Fruit fly (Drosophila melanogaster) whole organism, embryonic: ENCODE results near the gene MICU3.

Source experiments
- Adf1 ChIP-seq: fragments of 200-800 bp; sonication (Bioruptor generic); IDR thresholded peaks from 2 replicates; pipeline ENCODE4 v1.3.6; 2022; ENCODE audit warnings: missing biosample characterization, missing genetic modification characterization
- Atf3 ChIP-seq: fragments of 200-800 bp; sonication (Bioruptor generic); optimal IDR thresholded peaks from 3 replicates; lab custom pipeline; 2016; ENCODE audit warnings: missing biosample characterization, missing genetic modification characterization
- Bteb2 ChIP-seq: fragments of 200-800 bp; sonication (Bioruptor generic); optimal IDR thresholded peaks from 2 replicates; lab custom pipeline; 2016; ENCODE audit warnings: missing biosample characterization, missing genetic modification characterization
- CG10147 ChIP-seq: fragments of 200-800 bp; sonication (Bioruptor generic); optimal IDR thresholded peaks from 2 replicates; lab custom pipeline; 2019; ENCODE audit warnings: missing biosample characterization, mild to moderate bottlenecking, missing genetic modification characterization, moderate library complexity
- CG10274 ChIP-seq: fragments of 200-800 bp; sonication (Bioruptor generic); optimal IDR thresholded peaks from 3 replicates; lab custom pipeline; 2017; ENCODE audit warnings: missing biosample characterization, mild to moderate bottlenecking, missing genetic modification characterization
- CG10462 ChIP-seq: fragments of 200-800 bp; sonication (Bioruptor generic); optimal IDR thresholded peaks from 2 replicates; lab custom pipeline; 2016; ENCODE audit warnings: missing biosample characterization, missing genetic modification characterization
- CG12219 ChIP-seq: fragments of 200-800 bp; sonication (Bioruptor generic); optimal IDR thresholded peaks from 3 replicates; lab custom pipeline; 2018; ENCODE audit warnings: missing biosample characterization, mild to moderate bottlenecking, missing genetic modification characterization
- CG1233 ChIP-seq: fragments of 200-800 bp; sonication (Bioruptor generic); optimal IDR thresholded peaks from 4 replicates; lab custom pipeline; 2018; ENCODE audit warnings: missing biosample characterization, mild to moderate bottlenecking, missing genetic modification characterization
- CG15073 ChIP-seq: fragments of 200-800 bp; sonication (Bioruptor generic); optimal IDR thresholded peaks from 2 replicates; lab custom pipeline; 2016; ENCODE audit warnings: missing biosample characterization, missing genetic modification characterization
- CG15514 ChIP-seq: fragments of 200-800 bp; sonication (Bioruptor generic); optimal IDR thresholded peaks from 3 replicates; lab custom pipeline; 2017; ENCODE audit warnings: missing biosample characterization, missing genetic modification characterization, mild to moderate bottlenecking, moderate library complexity, missing genetic modification reagents
- CG16815 ChIP-seq: fragments of 200-800 bp; sonication (Bioruptor generic); optimal IDR thresholded peaks from 3 replicates; lab custom pipeline; 2017; ENCODE audit warnings: missing biosample characterization, mild to moderate bottlenecking, missing genetic modification characterization
- CG1792 ChIP-seq: fragments of 200-800 bp; sonication (Bioruptor generic); optimal IDR thresholded peaks from 2 replicates; lab custom pipeline; 2016; ENCODE audit warnings: missing biosample characterization, missing genetic modification characterization
- CG2678 ChIP-seq: fragments of 200-800 bp; sonication (Bioruptor generic); optimal IDR thresholded peaks from 3 replicates; lab custom pipeline; 2019; ENCODE audit warnings: missing biosample characterization, mild to moderate bottlenecking, missing genetic modification characterization, moderate library complexity
- CG31441 ChIP-seq: fragments of 200-800 bp; sonication (Bioruptor generic); IDR thresholded peaks from 2 replicates; pipeline ENCODE4 v1.3.6; 2022; ENCODE audit warnings: missing biosample characterization, missing genetic modification characterization
- CG32532 ChIP-seq: fragments of 200-800 bp; sonication (Bioruptor generic); IDR thresholded peaks from 2 replicates; pipeline ENCODE4 v1.3.6; 2022; ENCODE audit warnings: missing biosample characterization, missing genetic modification characterization
- CG4404 ChIP-seq: fragments of 200-800 bp; sonication (Bioruptor generic); IDR thresholded peaks from 2 replicates; pipeline ENCODE4 v1.3.6; 2022; ENCODE audit warnings: missing biosample characterization, missing genetic modification characterization
- CG6272 ChIP-seq: fragments of 200-800 bp; sonication (Bioruptor generic); IDR thresholded peaks from 2 replicates; pipeline ENCODE4 v1.3.6; 2022; ENCODE audit warnings: missing biosample characterization, missing genetic modification characterization
- CG9797 ChIP-seq: fragments of 200-800 bp; sonication (Bioruptor generic); optimal IDR thresholded peaks from 3 replicates; lab custom pipeline; 2018; ENCODE audit warnings: missing biosample characterization, mild to moderate bottlenecking, missing genetic modification characterization
- CHES-1-like ChIP-seq: fragments of 200-800 bp; sonication (Bioruptor generic); optimal IDR thresholded peaks from 2 replicates; lab custom pipeline; 2016; ENCODE audit warnings: missing biosample characterization, missing genetic modification characterization
- CoRest ChIP-seq: fragments of 200-800 bp; sonication (Bioruptor generic); optimal IDR thresholded peaks from 3 replicates; lab custom pipeline; 2018; ENCODE audit warnings: missing biosample characterization, mild to moderate bottlenecking, missing genetic modification characterization, moderate library complexity
- Dek ChIP-seq: fragments of 200-800 bp; sonication (Bioruptor generic); optimal IDR thresholded peaks from 3 replicates; lab custom pipeline; 2019; ENCODE audit warnings: missing biosample characterization, mild to moderate bottlenecking, missing genetic modification characterization, moderate library complexity
- Hand ChIP-seq: fragments of 200-800 bp; sonication (Bioruptor generic); optimal IDR thresholded peaks from 2 replicates; lab custom pipeline; 2017; ENCODE audit warnings: mild to moderate bottlenecking, missing biosample characterization, missing genetic modification reagents, missing genetic modification characterization
- Hey ChIP-seq: fragments of 200-800 bp; sonication (Bioruptor generic); optimal IDR thresholded peaks from 3 replicates; lab custom pipeline; 2018; ENCODE audit warnings: missing biosample characterization, mild to moderate bottlenecking, missing genetic modification characterization
- Poxn ChIP-seq: fragments of 200-800 bp; sonication (Bioruptor generic); IDR thresholded peaks from 2 replicates; pipeline ENCODE4 v1.3.6; 2022; ENCODE audit warnings: missing biosample characterization, missing genetic modification characterization
- Six4 ChIP-seq: fragments of 200-800 bp; sonication (Bioruptor generic); optimal IDR thresholded peaks from 2 replicates; lab custom pipeline; 2016; ENCODE audit warnings: missing biosample characterization, missing genetic modification characterization
- Sox100B ChIP-seq: fragments of 200-800 bp; sonication (Bioruptor generic); optimal IDR thresholded peaks from 3 replicates; lab custom pipeline; 2018; ENCODE audit warnings: missing biosample characterization, mild to moderate bottlenecking, missing genetic modification characterization
- Spps ChIP-seq: fragments of 200-800 bp; sonication (Bioruptor generic); optimal IDR thresholded peaks from 2 replicates; lab custom pipeline; 2018; ENCODE audit warnings: missing biosample characterization, mild to moderate bottlenecking, missing genetic modification characterization
- Taf1 ChIP-seq: fragments of 200-800 bp; sonication (Bioruptor generic); IDR thresholded peaks from 2 replicates; pipeline ENCODE4 v1.3.6; 2022; ENCODE audit warnings: missing biosample characterization, missing genetic modification characterization
- abd-A ChIP-seq: fragments of 200-800 bp; sonication (Bioruptor generic); optimal IDR thresholded peaks from 3 replicates; lab custom pipeline; 2019; ENCODE audit warnings: missing biosample characterization, mild to moderate bottlenecking, missing genetic modification characterization, moderate library complexity
- bab2 ChIP-seq: fragments of 200-800 bp; sonication (Bioruptor generic); optimal IDR thresholded peaks from 2 replicates; lab custom pipeline; 2016; ENCODE audit warnings: missing biosample characterization, missing genetic modification characterization
- cas ChIP-seq: fragments of 200-800 bp; sonication (Bioruptor generic); IDR thresholded peaks from 2 replicates; pipeline ENCODE4 v1.3.6; 2022; ENCODE audit warnings: missing biosample characterization, missing genetic modification characterization
- chm ChIP-seq: fragments of 200-800 bp; sonication (Bioruptor generic); IDR thresholded peaks from 2 replicates; pipeline ENCODE4 v1.3.6; 2022; ENCODE audit warnings: missing biosample characterization, missing genetic modification characterization
- gfzf ChIP-seq: fragments of 200-800 bp; sonication (Bioruptor generic); optimal IDR thresholded peaks from 2 replicates; lab custom pipeline; 2016; ENCODE audit warnings: missing biosample characterization, mild to moderate bottlenecking, missing genetic modification characterization, moderate library complexity
- grn ChIP-seq: fragments of 200-800 bp; sonication (Bioruptor generic); optimal IDR thresholded peaks from 3 replicates; lab custom pipeline; 2017; ENCODE audit warnings: missing biosample characterization, missing genetic modification characterization
- jing ChIP-seq: fragments of 200-800 bp; sonication (Bioruptor generic); optimal IDR thresholded peaks from 2 replicates; lab custom pipeline; 2018; ENCODE audit warnings: missing biosample characterization, mild to moderate bottlenecking, missing genetic modification characterization
- jumu ChIP-seq: fragments of 200-800 bp; sonication (Bioruptor generic); optimal IDR thresholded peaks from 3 replicates; lab custom pipeline; 2016; ENCODE audit warnings: missing biosample characterization, missing genetic modification characterization
- lab ChIP-seq: fragments of 200-800 bp; sonication (Bioruptor generic); optimal IDR thresholded peaks from 3 replicates; lab custom pipeline; 2017; ENCODE audit warnings: missing biosample characterization, missing genetic modification characterization, mild to moderate bottlenecking, moderate library complexity, missing genetic modification reagents
- lilli ChIP-seq: fragments of 200-800 bp; sonication (Bioruptor generic); optimal IDR thresholded peaks from 3 replicates; lab custom pipeline; 2016; ENCODE audit warnings: missing biosample characterization, missing genetic modification characterization
- lola ChIP-seq, 3 experiments: fragments of >200 bp in 2 of 3; fragments of 200-800 bp in 1 of 3; sonication (Bioruptor generic) in 1 of 3; optimal IDR thresholded peaks; 2 replicates each; lab custom pipeline; 2017 to 2019; ENCODE audit warnings: missing biosample characterization in 3 of 3, missing genetic modification characterization in 3 of 3, mild to moderate bottlenecking in 1 of 3, moderate library complexity in 1 of 3
- nerfin-1 ChIP-seq: fragments of 200-800 bp; sonication (Bioruptor generic); optimal IDR thresholded peaks from 3 replicates; lab custom pipeline; 2019; ENCODE audit warnings: missing biosample characterization, mild to moderate bottlenecking, missing genetic modification characterization, moderate library complexity
- oc ChIP-seq: fragments of 200-800 bp; sonication (Bioruptor generic); optimal IDR thresholded peaks from 2 replicates; lab custom pipeline; 2018; ENCODE audit warnings: missing biosample characterization, mild to moderate bottlenecking, missing genetic modification characterization, moderate library complexity
- odd ChIP-seq: fragments of 200-800 bp; sonication (Bioruptor generic); optimal IDR thresholded peaks from 2 replicates; lab custom pipeline; 2017; ENCODE audit warnings: missing biosample characterization, mild to moderate bottlenecking, missing genetic modification characterization
- onecut ChIP-seq: fragments of 200-800 bp; sonication (Bioruptor generic); IDR thresholded peaks from 2 replicates; pipeline ENCODE4 v1.3.6; 2022; ENCODE audit warnings: missing biosample characterization, missing genetic modification characterization
- peb ChIP-seq: fragments of 200-800 bp; sonication (Bioruptor generic); IDR thresholded peaks from 2 replicates; pipeline ENCODE4 v1.3.6; 2022; ENCODE audit warnings: missing biosample characterization, missing genetic modification characterization
- pfk ChIP-seq: fragments of 200-800 bp; sonication (Bioruptor generic); optimal IDR thresholded peaks from 2 replicates; lab custom pipeline; 2018; ENCODE audit warnings: missing biosample characterization, mild to moderate bottlenecking, missing genetic modification characterization, moderate library complexity
- pum ChIP-seq: fragments of 200-800 bp; sonication (Bioruptor generic); optimal IDR thresholded peaks from 2 replicates; lab custom pipeline; 2016; ENCODE audit warnings: missing biosample characterization, missing genetic modification characterization
- slou ChIP-seq: fragments of 200-800 bp; sonication (Bioruptor generic); optimal IDR thresholded peaks from 3 replicates; lab custom pipeline; 2016; ENCODE audit warnings: missing biosample characterization, missing genetic modification characterization
- sqz ChIP-seq: fragments of 200-800 bp; sonication (Bioruptor generic); optimal IDR thresholded peaks from 3 replicates; lab custom pipeline; 2018; ENCODE audit warnings: missing biosample characterization, mild to moderate bottlenecking, missing genetic modification characterization
- sug ChIP-seq: fragments of 200-800 bp; optimal IDR thresholded peaks from 2 replicates; lab custom pipeline; 2019; ENCODE audit warnings: missing biosample characterization, mild to moderate bottlenecking, missing genetic modification characterization, moderate library complexity
- vfl ChIP-seq: fragments of 200-800 bp; sonication (Bioruptor generic); optimal IDR thresholded peaks from 2 replicates; lab custom pipeline; 2016; ENCODE audit warnings: missing biosample characterization, missing genetic modification characterization
- yki ChIP-seq: fragments of >200 bp; optimal IDR thresholded peaks from 3 replicates; lab custom pipeline; 2018

Gene MICU3

dm6 chr3R:19877427-19878076 lies 30.4 kb downstream of the MICU3 start, which contains the start of the genes CG17186 and Arc42 (continued):
- TF ChIP-seq chm (no peak), CG10462 (GFP tag; lab: Kevin White, UChicago) (peak; percentile 1), Hey (tag; lab: Kevin White, UChicago) (no peak), CG15514 (peak; percentile 88), Six4 (GFP tag; lab: Kevin White, UChicago) (peak; percentile 3), lab (GFP tag; lab: Kevin White, UChicago) (no peak), CG4404 (GFP tag; lab: Robert Waterston, UW) (no peak), peb (GFP tag; lab: Robert Waterston, UW) (no peak), CG2678 (tag; lab: Kevin White, UChicago) (peak; percentile 20), CG12219 (GFP tag; lab: Kevin White, UChicago) (no peak), pum (GFP tag; lab: Kevin White, UChicago) (no peak), Hand (GFP tag; lab: Kevin White, UChicago) (no peak), CG15073 (GFP tag; lab: Kevin White, UChicago) (no peak), abd-A (tag; lab: Kevin White, UChicago) (no peak), oc (tag; lab: Kevin White, UChicago) (no peak), lola (GFP tag; optimal IDR thresholded peaks at IDR 0.05; lab: Kevin White, UChicago) (peak in 1 of 3 experiments; percentile 21), Poxn (GFP tag; lab: Robert Waterston, UW) (no peak), CG6272 (GFP tag; lab: Robert Waterston, UW) (no peak), onecut (GFP tag; lab: Robert Waterston, UW) (no peak), jing (GFP tag; lab: Kevin White, UChicago) (no peak), yki (lab: Kevin White, UChicago) (no peak), Sox100B (peak; percentile 7), gfzf (peak; percentile 88), grn (GFP tag; lab: Kevin White, UChicago) (no peak), odd (GFP tag; lab: Kevin White, UChicago) (no peak), sug (tag; lab: Kevin White, UChicago) (peak; percentile 23), Spps (tag; lab: Kevin White, UChicago) (peak; percentile 12), Dek (tag; lab: Kevin White, UChicago) (no peak), sqz (GFP tag; lab: Kevin White, UChicago) (peak; percentile 73), bab2 (peak; percentile 15), CG10147 (GFP tag; lab: Kevin White, UChicago) (peak; percentile 10), CG16815 (GFP tag; lab: Kevin White, UChicago) (no peak), CG31441 (GFP tag; lab: Robert Waterston, UW) (peak; percentile 46), Taf1 (GFP tag; lab: Robert Waterston, UW) (no peak), CG1233 (peak; percentile 15), vfl (GFP tag; lab: Kevin White, UChicago) (peak; percentile 9), CHES-1-like (peak; percentile 17), CG32532 (GFP tag; lab: Robert Waterston, UW) (no peak), lilli (GFP tag; lab: Kevin White, UChicago) (peak; percentile 36), CG10274 (no peak), slou (GFP tag; lab: Kevin White, UChicago) (no peak), CG1792 (no peak), nerfin-1 (tag; lab: Kevin White, UChicago) (no peak), pfk (GFP tag; lab: Kevin White, UChicago) (no peak), CoRest (tag; lab: Kevin White, UChicago) (peak; percentile 45), Adf1 (GFP tag; lab: Robert Waterston, UW) (no peak), CG9797 (peak; percentile 84), Bteb2 (GFP tag; lab: Kevin White, UChicago) (peak; percentile 4), cas (GFP tag; lab: Robert Waterston, UW) (no peak), Atf3 (GFP tag; lab: Kevin White, UChicago) (no peak), jumu (GFP tag; lab: Kevin White, UChicago) (no peak)
